Worm (Caenorhabditis elegans) whole organism, mixed stage, embryonic: ENCODE results near the gene Y54G2A.19.

Experiments used
- M03D4.4 ChIP-seq: sonication (generic microtip); optimal IDR thresholded peaks from 2 replicates; lab custom pipeline; 2017; ENCODE audit warnings: mild to moderate bottlenecking, missing genetic modification characterization, missing compliant biosample characterization
- bed-3 ChIP-seq: fragments of 200-800 bp; sonication (Bioruptor generic); optimal IDR thresholded peaks from 3 replicates; lab custom pipeline; 2018; ENCODE audit warnings: mild to moderate bottlenecking, missing genetic modification characterization, moderate library complexity, missing compliant biosample characterization
- blmp-1 ChIP-seq: fragments of 150-350 bp; optimal IDR thresholded peaks from 2 replicates; lab custom pipeline; 2014; ENCODE audit warnings: missing biosample characterization, missing genetic modification characterization
- ceh-39 ChIP-seq: fragments of 150-350 bp; optimal IDR thresholded peaks from 2 replicates; lab custom pipeline; 2014; ENCODE audit warnings: missing biosample characterization, missing genetic modification characterization
- ceh-43 ChIP-seq: fragments of 200-800 bp; sonication (Bioruptor generic); optimal IDR thresholded peaks from 2 replicates; lab custom pipeline; 2018; ENCODE audit warnings: mild to moderate bottlenecking, missing genetic modification characterization, moderate library complexity, missing compliant biosample characterization
- ceh-83 ChIP-seq: fragments of 200-800 bp; sonication (Bioruptor generic); optimal IDR thresholded peaks from 2 replicates; lab custom pipeline; 2018; ENCODE audit warnings: mild to moderate bottlenecking, missing genetic modification characterization, missing compliant biosample characterization
- ces-1 ChIP-seq: fragments of 150-350 bp; optimal IDR thresholded peaks from 2 replicates; lab custom pipeline; 2014; ENCODE audit warnings: missing biosample characterization, missing genetic modification reagents, missing genetic modification characterization
- drap-1 ChIP-seq: fragments of 200-800 bp; sonication (Bioruptor generic); optimal IDR thresholded peaks from 3 replicates; lab custom pipeline; 2018; ENCODE audit warnings: mild to moderate bottlenecking, missing genetic modification characterization, missing compliant biosample characterization
- elt-1 ChIP-seq: sonication (generic microtip); optimal IDR thresholded peaks from 2 replicates; lab custom pipeline; 2017; ENCODE audit warnings: missing genetic modification characterization, mild to moderate bottlenecking, missing compliant biosample characterization, antibody characterized with exemption, moderate library complexity, borderline replicate concordance; ENCODE audit not compliant: insufficient read depth
- elt-3 ChIP-seq: fragments of 150-350 bp; optimal IDR thresholded peaks from 2 replicates; lab custom pipeline; 2014; ENCODE audit warnings: missing biosample characterization, missing genetic modification characterization
- flh-1 ChIP-seq: fragments of 200-800 bp; sonication (Bioruptor generic); optimal IDR thresholded peaks from 2 replicates; lab custom pipeline; 2018; ENCODE audit warnings: mild to moderate bottlenecking, missing genetic modification characterization, moderate library complexity, missing compliant biosample characterization
- ham-2 ChIP-seq: fragments of 200-800 bp; sonication (Bioruptor generic); optimal IDR thresholded peaks from 2 replicates; lab custom pipeline; 2018; ENCODE audit warnings: mild to moderate bottlenecking, missing genetic modification characterization, missing compliant biosample characterization
- hlh-1 ChIP-seq: fragments of 150-350 bp; optimal IDR thresholded peaks from 2 replicates; lab custom pipeline; 2014; ENCODE audit warnings: missing biosample characterization, missing genetic modification reagents, missing genetic modification characterization
- lin-13 ChIP-seq: fragments of 150-350 bp; optimal IDR thresholded peaks from 2 replicates; lab custom pipeline; 2014; ENCODE audit warnings: missing biosample characterization, missing genetic modification characterization
- lsy-2 ChIP-seq: fragments of 150-350 bp; optimal IDR thresholded peaks from 2 replicates; lab custom pipeline; 2014; ENCODE audit warnings: missing biosample characterization, missing genetic modification characterization
- mab-5 ChIP-seq: fragments of 150-350 bp; optimal IDR thresholded peaks from 2 replicates; lab custom pipeline; 2014; ENCODE audit warnings: missing biosample characterization, missing genetic modification characterization
- mep-1 ChIP-seq: fragments of 150-350 bp; optimal IDR thresholded peaks from 2 replicates; lab custom pipeline; 2017; ENCODE audit warnings: missing biosample characterization, missing genetic modification reagents, missing genetic modification characterization, inconsistent platforms
- mls-2 ChIP-seq: sonication (generic microtip); optimal IDR thresholded peaks from 2 replicates; lab custom pipeline; 2016; ENCODE audit warnings: mild to moderate bottlenecking, missing genetic modification characterization, moderate library complexity, missing compliant biosample characterization
- nhr-12 ChIP-seq: fragments of 150-350 bp; optimal IDR thresholded peaks from 2 replicates; lab custom pipeline; 2014; ENCODE audit warnings: missing biosample characterization, missing genetic modification characterization
- nhr-237 ChIP-seq: fragments of 150-350 bp; optimal IDR thresholded peaks from 2 replicates; lab custom pipeline; 2014; ENCODE audit warnings: missing biosample characterization, missing genetic modification characterization
- nhr-76 ChIP-seq: sonication (generic microtip); optimal IDR thresholded peaks from 2 replicates; lab custom pipeline; 2017; ENCODE audit warnings: missing biosample characterization, missing genetic modification characterization
- pha-4 ChIP-seq: fragments of 150-350 bp; optimal IDR thresholded peaks from 2 replicates; lab custom pipeline; 2018; ENCODE audit warnings: missing biosample characterization, missing genetic modification reagents, missing genetic modification characterization
- sem-2 ChIP-seq: fragments of 200-800 bp; sonication (Bioruptor generic); optimal IDR thresholded peaks from 2 replicates; lab custom pipeline; 2018; ENCODE audit warnings: mild to moderate bottlenecking, missing genetic modification characterization, missing compliant biosample characterization
- snpc-4 ChIP-seq: fragments of 150-350 bp; optimal IDR thresholded peaks from 2 replicates; lab custom pipeline; 2014; ENCODE audit warnings: missing biosample characterization, missing genetic modification characterization
- sptf-1 ChIP-seq: sonication (generic microtip); optimal IDR thresholded peaks from 2 replicates; lab custom pipeline; 2017; ENCODE audit warnings: mild to moderate bottlenecking, missing genetic modification characterization, moderate library complexity, missing compliant biosample characterization
- tbx-8 ChIP-seq: fragments of 200-800 bp; sonication (Bioruptor generic); optimal IDR thresholded peaks from 2 replicates; lab custom pipeline; 2018; ENCODE audit warnings: mild to moderate bottlenecking, missing genetic modification characterization, moderate library complexity, missing compliant biosample characterization
- unc-120 ChIP-seq: sonication (generic microtip); optimal IDR thresholded peaks from 2 replicates; lab custom pipeline; 2017; ENCODE audit warnings: missing genetic modification characterization, missing compliant biosample characterization; ENCODE audit not compliant: poor library complexity, severe bottlenecking
- unc-39 ChIP-seq: fragments of 150-350 bp; optimal IDR thresholded peaks from 2 replicates; lab custom pipeline; 2014; ENCODE audit warnings: missing biosample characterization, missing genetic modification characterization
- unc-62 ChIP-seq: fragments of 150-350 bp; optimal IDR thresholded peaks from 2 replicates; lab custom pipeline; 2014; ENCODE audit warnings: missing biosample characterization, missing genetic modification reagents, missing genetic modification characterization
- zip-8 ChIP-seq: fragments of 150-350 bp; optimal IDR thresholded peaks from 2 replicates; lab custom pipeline; 2014; ENCODE audit warnings: missing biosample characterization, missing genetic modification characterization
- ztf-11 ChIP-seq: fragments of 150-350 bp; optimal IDR thresholded peaks from 2 replicates; lab custom pipeline; 2014; ENCODE audit warnings: missing biosample characterization, missing genetic modification characterization

The Y54G2A.19 gene

DNA sequence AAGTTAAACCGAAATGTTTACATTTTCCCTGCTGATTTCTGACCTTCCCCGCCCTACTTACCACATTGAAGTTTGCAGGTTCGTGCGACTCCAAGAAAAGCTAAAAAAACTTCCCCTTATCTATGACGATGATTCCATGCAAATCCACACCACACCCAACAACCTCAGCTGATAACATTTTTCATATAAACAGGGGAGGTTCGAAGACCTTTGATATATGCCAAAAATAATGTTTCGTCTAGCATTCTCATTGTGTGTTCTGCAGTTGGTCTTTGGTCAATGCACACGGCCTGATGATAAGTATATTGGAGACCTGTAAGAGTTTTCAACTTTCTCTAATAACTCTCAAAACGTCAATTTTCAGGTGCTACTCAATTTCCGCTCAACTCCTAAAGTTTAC, 40.4 kb downstream of the Y54G2A.19 start:
- TF ChIP-seq ztf-11 (tag; lab: Kevin White, UChicago): no peak
- no peak for TF ChIP-seq ceh-83 (GFP tag; lab: Kevin White, UChicago)
- TF ChIP-seq nhr-76 (tag; lab: Kevin White, UChicago): no peak
- no peak for TF ChIP-seq unc-120 (tag; lab: Kevin White, UChicago)
- TF ChIP-seq lin-13 (tag; lab: Kevin White, UChicago): no peak
- TF ChIP-seq elt-3: no peak
- no peak for TF ChIP-seq mep-1 (tag; lab: Kevin White, UChicago)
- no peak for TF ChIP-seq ces-1 (GFP tag; lab: Kevin White, UChicago)
- no peak for TF ChIP-seq hlh-1

DNA sequence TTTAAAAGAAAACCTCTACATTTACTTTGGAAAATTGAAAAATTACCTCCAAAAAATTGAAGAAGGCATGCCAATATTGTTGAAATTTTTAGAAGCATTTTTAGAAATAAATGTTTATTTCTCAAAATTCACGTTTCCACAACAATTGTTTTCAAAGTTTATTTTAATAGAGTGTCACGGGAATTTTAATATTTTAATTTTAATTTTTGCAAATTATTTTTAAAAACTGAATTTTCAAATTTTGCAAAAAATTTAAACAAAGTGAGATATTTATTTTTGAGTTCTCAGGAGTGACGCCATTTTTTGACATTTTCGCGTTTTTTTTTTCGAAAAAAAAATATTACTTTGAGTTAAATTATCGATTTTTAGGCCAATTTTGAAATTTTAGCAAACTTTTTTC, 41.4 kb downstream of the Y54G2A.19 start, which contains the start of gene Y54G2A.49:
Gene Y54G2A.49 (minus strand): TSS at position 101 of the 400 bp plus-strand sequence.
- TF ChIP-seq unc-62 (GFP tag; lab: Kevin White, UChicago): no peak
- no peak for TF ChIP-seq ztf-11 (tag; lab: Kevin White, UChicago)
- TF ChIP-seq unc-39 (tag; lab: Kevin White, UChicago): no peak
- no peak for TF ChIP-seq mab-5
- TF ChIP-seq mep-1 (tag; lab: Kevin White, UChicago): no peak
- no peak for TF ChIP-seq hlh-1
- no peak for TF ChIP-seq sem-2 (GFP tag; lab: Kevin White, UChicago)
- no peak for TF ChIP-seq snpc-4 (tag; lab: Kevin White, UChicago)

DNA sequence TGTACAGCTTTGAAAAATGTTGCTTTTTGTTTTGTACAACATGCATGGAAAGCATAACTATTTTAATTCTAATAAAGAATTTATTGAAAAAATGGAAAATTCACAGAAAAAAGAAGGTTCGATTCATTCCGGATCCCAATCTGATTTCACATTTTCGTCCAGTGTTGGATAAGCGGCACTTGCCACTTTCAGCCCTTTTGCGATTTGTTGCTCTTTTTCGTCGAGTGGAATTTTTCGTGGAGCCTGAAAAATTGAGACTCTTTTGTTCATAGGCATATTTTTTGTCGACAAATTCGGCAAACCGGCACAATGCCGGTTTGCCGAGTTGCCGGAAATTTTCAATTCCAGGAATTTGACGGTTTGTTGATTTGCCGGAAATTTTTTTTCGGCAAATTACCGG, 42.9 kb downstream of the Y54G2A.19 start:
- TF ChIP-seq snpc-4 (tag; lab: Kevin White, UChicago) (no peak), unc-120 (tag; lab: Kevin White, UChicago) (no peak), ceh-43 (GFP tag; lab: Kevin White, UChicago) (no peak), elt-1 (no peak), blmp-1 (no peak), ham-2 (no peak), nhr-12 (no peak), flh-1 (GFP tag; lab: Kevin White, UChicago) (no peak)

DNA sequence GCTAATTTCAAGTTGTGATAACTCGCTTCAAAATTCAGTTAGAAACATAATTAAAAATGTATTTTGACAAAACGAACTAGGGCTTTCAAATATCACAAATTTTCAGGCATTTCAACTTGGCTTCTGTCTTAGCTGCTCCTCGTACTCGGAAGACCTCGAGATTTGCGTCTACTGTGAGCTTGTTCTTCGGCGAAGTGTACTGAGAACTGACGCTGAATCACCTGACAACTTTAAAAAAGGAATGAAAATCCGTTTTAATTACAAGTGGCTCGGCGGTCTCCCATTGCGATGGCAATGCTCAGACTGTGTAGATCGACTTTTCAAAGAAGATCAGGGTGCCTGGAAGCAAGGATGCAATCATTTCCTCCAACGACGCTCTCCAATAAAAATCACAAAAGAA, 43.9 kb downstream of the Y54G2A.19 start, which contains the start of gene clec-85:
Gene clec-85 (plus strand): TSS at position 301 of the 400 bp plus-strand sequence.
- TF ChIP-seq ceh-43 (GFP tag; lab: Kevin White, UChicago): no peak
- TF ChIP-seq sem-2 (GFP tag; lab: Kevin White, UChicago): no peak
- TF ChIP-seq unc-62 (GFP tag; lab: Kevin White, UChicago): no peak
- TF ChIP-seq bed-3 (GFP tag; lab: Kevin White, UChicago): no peak
- no peak for TF ChIP-seq ces-1 (GFP tag; lab: Kevin White, UChicago)
- no peak for TF ChIP-seq mls-2 (tag; lab: Kevin White, UChicago)
- TF ChIP-seq pha-4 (tag; lab: Kevin White, UChicago): no peak
- no peak for TF ChIP-seq nhr-12
- no peak for TF ChIP-seq nhr-76 (tag; lab: Kevin White, UChicago)
- no peak for TF ChIP-seq mab-5
- no peak for TF ChIP-seq flh-1 (GFP tag; lab: Kevin White, UChicago)
- no peak for TF ChIP-seq tbx-8 (GFP tag; lab: Kevin White, UChicago)
- TF ChIP-seq sptf-1 (tag; lab: Kevin White, UChicago): no peak
- no peak for TF ChIP-seq ceh-83 (GFP tag; lab: Kevin White, UChicago)
- TF ChIP-seq elt-1: no peak
- no peak for TF ChIP-seq ceh-39 (tag; lab: Kevin White, UChicago)
- no peak for TF ChIP-seq lsy-2
- no peak for TF ChIP-seq lin-13 (tag; lab: Kevin White, UChicago)
- TF ChIP-seq drap-1: no peak

DNA sequence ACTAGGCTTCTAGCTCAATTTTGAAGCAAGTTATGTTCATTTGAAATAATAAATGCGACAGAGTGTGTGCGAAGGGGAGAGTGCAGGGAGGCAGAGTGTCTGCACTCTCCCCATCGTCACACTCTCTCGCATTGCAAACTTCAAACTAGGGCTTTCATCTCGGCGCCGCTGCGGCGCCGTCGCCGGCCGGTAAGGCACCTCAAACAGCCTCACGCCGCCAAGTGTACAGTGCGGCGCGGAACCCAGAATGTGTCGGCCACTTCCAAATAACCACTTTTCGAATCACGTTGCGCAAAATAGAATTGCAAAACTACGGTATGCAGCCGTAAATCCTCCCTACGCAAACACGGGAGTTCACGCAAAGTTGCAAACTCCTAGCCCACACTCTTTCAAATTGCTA, 45.3 kb downstream of the Y54G2A.19 start:
- no peak for TF ChIP-seq unc-62 (GFP tag; lab: Kevin White, UChicago)
- TF ChIP-seq unc-120 (tag; lab: Kevin White, UChicago): no peak
- TF ChIP-seq nhr-76 (tag; lab: Kevin White, UChicago): no peak
- TF ChIP-seq M03D4.4 (tag; lab: Kevin White, UChicago): no peak
- no peak for TF ChIP-seq flh-1 (GFP tag; lab: Kevin White, UChicago)
- TF ChIP-seq zip-8 (tag; lab: Kevin White, UChicago): no peak
- no peak for TF ChIP-seq ceh-83 (GFP tag; lab: Kevin White, UChicago)
- TF ChIP-seq ces-1 (GFP tag; lab: Kevin White, UChicago): no peak
- no peak for TF ChIP-seq nhr-237
- no peak for TF ChIP-seq drap-1
- TF ChIP-seq snpc-4 (tag; lab: Kevin White, UChicago): no peak
- no peak for TF ChIP-seq tbx-8 (GFP tag; lab: Kevin White, UChicago)
- TF ChIP-seq lin-13 (tag; lab: Kevin White, UChicago): no peak
- TF ChIP-seq sem-2 (GFP tag; lab: Kevin White, UChicago): no peak
- no peak for TF ChIP-seq ceh-43 (GFP tag; lab: Kevin White, UChicago)
